Fruit fly (Drosophila melanogaster) whole organism, embryonic: ENCODE data around the gene E2f1.
A peak's percentile ranks its signal among the peaks of the same experiment; 100 is the strongest.

Experiments used
- Ada2b ChIP-seq: fragments of 200-800 bp; sonication (Bioruptor generic); IDR thresholded peaks from 2 replicates; pipeline ENCODE4 v1.3.6; 2022; ENCODE audit warnings: missing biosample characterization, missing genetic modification characterization
- Asciz ChIP-seq: fragments of 200-800 bp; sonication (Bioruptor generic); optimal IDR thresholded peaks from 2 replicates; lab custom pipeline; 2017; ENCODE audit warnings: missing biosample characterization, mild to moderate bottlenecking, missing genetic modification characterization, missing genetic modification reagents
- Atf3 ChIP-seq: fragments of 200-800 bp; sonication (Bioruptor generic); optimal IDR thresholded peaks from 3 replicates; lab custom pipeline; 2016; ENCODE audit warnings: missing biosample characterization, missing genetic modification characterization
- Bdp1 ChIP-seq: fragments of 200-800 bp; sonication (Bioruptor generic); optimal IDR thresholded peaks from 3 replicates; lab custom pipeline; 2016; ENCODE audit warnings: missing biosample characterization, missing genetic modification characterization
- CG10366 ChIP-seq: fragments of 200-800 bp; sonication (Bioruptor generic); IDR thresholded peaks from 2 replicates; pipeline ENCODE4 v1.3.6; 2022; ENCODE audit warnings: missing biosample characterization, missing genetic modification characterization
- CG10959 ChIP-seq: fragments of 200-800 bp; sonication (Bioruptor generic); IDR thresholded peaks from 2 replicates; pipeline ENCODE4 v1.3.6; 2022; ENCODE audit warnings: missing biosample characterization, missing genetic modification characterization
- CG11456 ChIP-seq: fragments of 200-800 bp; sonication (Bioruptor generic); IDR thresholded peaks from 3 replicates; pipeline ENCODE4 v1.3.6; 2022; ENCODE audit warnings: missing biosample characterization, missing genetic modification characterization
- CG11695 ChIP-seq: fragments of 200-800 bp; sonication (Bioruptor generic); IDR thresholded peaks from 3 replicates; pipeline ENCODE4 v1.3.6; 2022; ENCODE audit warnings: missing biosample characterization, missing genetic modification characterization
- CG11723 ChIP-seq: fragments of 200-800 bp; sonication (Bioruptor generic); optimal IDR thresholded peaks from 2 replicates; lab custom pipeline; 2017; ENCODE audit warnings: missing biosample characterization, mild to moderate bottlenecking, missing genetic modification characterization
- CG12155 ChIP-seq: fragments of 200-800 bp; sonication (Bioruptor generic); optimal IDR thresholded peaks from 3 replicates; lab custom pipeline; 2016; ENCODE audit warnings: missing biosample characterization, missing genetic modification characterization
- CG12659 ChIP-seq: fragments of 200-800 bp; sonication (Bioruptor generic); optimal IDR thresholded peaks from 3 replicates; lab custom pipeline; 2017; ENCODE audit warnings: mild to moderate bottlenecking, missing biosample characterization, missing genetic modification reagents, missing genetic modification characterization
- CG12942 ChIP-seq: fragments of 200-800 bp; sonication (Bioruptor generic); optimal IDR thresholded peaks from 3 replicates; lab custom pipeline; 2016; ENCODE audit warnings: missing biosample characterization, missing genetic modification characterization
- CG13123 ChIP-seq: fragments of 200-800 bp; sonication (Bioruptor generic); optimal IDR thresholded peaks from 2 replicates; lab custom pipeline; 2016; ENCODE audit warnings: missing biosample characterization, missing genetic modification characterization
- CG14965 ChIP-seq: fragments of 200-800 bp; sonication (Bioruptor generic); optimal IDR thresholded peaks from 2 replicates; lab custom pipeline; 2016; ENCODE audit warnings: missing biosample characterization, missing genetic modification characterization, borderline replicate concordance
- CG15479 ChIP-seq: fragments of 200-800 bp; sonication (Bioruptor generic); optimal IDR thresholded peaks from 3 replicates; lab custom pipeline; 2019; ENCODE audit warnings: missing biosample characterization, mild to moderate bottlenecking, missing genetic modification characterization, moderate library complexity
- CG15514 ChIP-seq: fragments of 200-800 bp; sonication (Bioruptor generic); optimal IDR thresholded peaks from 3 replicates; lab custom pipeline; 2017; ENCODE audit warnings: missing biosample characterization, missing genetic modification characterization, mild to moderate bottlenecking, moderate library complexity, missing genetic modification reagents
- CG15601 ChIP-seq: fragments of 200-800 bp; sonication (Bioruptor generic); optimal IDR thresholded peaks from 3 replicates; lab custom pipeline; 2019; ENCODE audit warnings: missing biosample characterization, mild to moderate bottlenecking, missing genetic modification characterization, moderate library complexity
- CG18476 ChIP-seq: fragments of 200-800 bp; sonication (Bioruptor generic); optimal IDR thresholded peaks from 2 replicates; lab custom pipeline; 2016; ENCODE audit warnings: missing biosample characterization, mild to moderate bottlenecking, missing genetic modification characterization
- CG3065 ChIP-seq: fragments of 200-800 bp; sonication (Bioruptor generic); optimal IDR thresholded peaks from 2 replicates; lab custom pipeline; 2016; ENCODE audit warnings: missing biosample characterization, missing genetic modification characterization
- CG31365 ChIP-seq: fragments of 200-800 bp; sonication (Bioruptor generic); optimal IDR thresholded peaks from 2 replicates; lab custom pipeline; 2018; ENCODE audit warnings: missing biosample characterization, mild to moderate bottlenecking, missing genetic modification characterization
- CG32532 ChIP-seq: fragments of 200-800 bp; sonication (Bioruptor generic); IDR thresholded peaks from 2 replicates; pipeline ENCODE4 v1.3.6; 2022; ENCODE audit warnings: missing biosample characterization, missing genetic modification characterization
- CG34224 ChIP-seq: fragments of 200-800 bp; sonication (Bioruptor generic); IDR thresholded peaks from 3 replicates; pipeline ENCODE4 v1.3.6; 2022; ENCODE audit warnings: missing biosample characterization, missing genetic modification characterization; ENCODE audit not compliant: partially characterized antibody
- CG3847 ChIP-seq: fragments of 200-800 bp; sonication (Bioruptor generic); IDR thresholded peaks from 2 replicates; pipeline ENCODE4 v1.3.6; 2022; ENCODE audit warnings: missing biosample characterization, missing genetic modification characterization
- CG6765 ChIP-seq: fragments of 200-800 bp; sonication (Bioruptor generic); optimal IDR thresholded peaks from 3 replicates; lab custom pipeline; 2017; ENCODE audit warnings: missing biosample characterization, mild to moderate bottlenecking, missing genetic modification characterization
- CG6854 ChIP-seq: fragments of 200-800 bp; sonication (Bioruptor generic); optimal IDR thresholded peaks from 3 replicates; lab custom pipeline; 2017; ENCODE audit warnings: missing biosample characterization, mild to moderate bottlenecking, missing genetic modification characterization
- CG7556 ChIP-seq: fragments of 200-800 bp; sonication (Bioruptor generic); optimal IDR thresholded peaks from 2 replicates; lab custom pipeline; 2017; ENCODE audit warnings: missing biosample characterization, mild to moderate bottlenecking, missing genetic modification characterization
- CG8281 ChIP-seq: fragments of 200-800 bp; sonication (Bioruptor generic); optimal IDR thresholded peaks from 2 replicates; lab custom pipeline; 2018; ENCODE audit warnings: missing biosample characterization, mild to moderate bottlenecking, missing genetic modification characterization, moderate library complexity
- CG8924 ChIP-seq: fragments of 200-800 bp; optimal IDR thresholded peaks from 3 replicates; lab custom pipeline; 2019; ENCODE audit warnings: missing biosample characterization, mild to moderate bottlenecking, missing genetic modification characterization, moderate library complexity
- CG9437 ChIP-seq: fragments of 200-800 bp; sonication (Bioruptor generic); optimal IDR thresholded peaks from 2 replicates; lab custom pipeline; 2018; ENCODE audit warnings: missing biosample characterization, mild to moderate bottlenecking, missing genetic modification characterization
- CoRest ChIP-seq: fragments of 200-800 bp; sonication (Bioruptor generic); optimal IDR thresholded peaks from 3 replicates; lab custom pipeline; 2018; ENCODE audit warnings: missing biosample characterization, mild to moderate bottlenecking, missing genetic modification characterization, moderate library complexity
- D19B ChIP-seq: fragments of 200-800 bp; sonication (Bioruptor generic); optimal IDR thresholded peaks from 2 replicates; lab custom pipeline; 2017; ENCODE audit warnings: missing biosample characterization, mild to moderate bottlenecking, missing genetic modification characterization
- GATAe ChIP-seq: fragments of 200-800 bp; sonication (Bioruptor generic); conservative IDR thresholded peaks from 2 replicates; pipeline ENCODE4 v1.3.6; 2022; ENCODE audit warnings: missing biosample characterization, missing genetic modification characterization
- Hand ChIP-seq: fragments of 200-800 bp; sonication (Bioruptor generic); optimal IDR thresholded peaks from 2 replicates; lab custom pipeline; 2017; ENCODE audit warnings: mild to moderate bottlenecking, missing biosample characterization, missing genetic modification reagents, missing genetic modification characterization
- Hey ChIP-seq: fragments of 200-800 bp; sonication (Bioruptor generic); optimal IDR thresholded peaks from 3 replicates; lab custom pipeline; 2018; ENCODE audit warnings: missing biosample characterization, mild to moderate bottlenecking, missing genetic modification characterization
- PHDP ChIP-seq: fragments of 200-800 bp; sonication (Bioruptor generic); optimal IDR thresholded peaks from 3 replicates; lab custom pipeline; 2018; ENCODE audit warnings: missing biosample characterization, mild to moderate bottlenecking, missing genetic modification characterization, moderate library complexity
- Poxn ChIP-seq: fragments of 200-800 bp; sonication (Bioruptor generic); IDR thresholded peaks from 2 replicates; pipeline ENCODE4 v1.3.6; 2022; ENCODE audit warnings: missing biosample characterization, missing genetic modification characterization
- Sox102F ChIP-seq: fragments of 200-800 bp; sonication (Bioruptor generic); optimal IDR thresholded peaks from 2 replicates; lab custom pipeline; 2018; ENCODE audit warnings: missing biosample characterization, mild to moderate bottlenecking, missing genetic modification characterization, moderate library complexity
- abd-A ChIP-seq: fragments of 200-800 bp; sonication (Bioruptor generic); optimal IDR thresholded peaks from 3 replicates; lab custom pipeline; 2019; ENCODE audit warnings: missing biosample characterization, mild to moderate bottlenecking, missing genetic modification characterization, moderate library complexity
- ac ChIP-seq: fragments of 200-800 bp; sonication (Bioruptor generic); optimal IDR thresholded peaks from 3 replicates; lab custom pipeline; 2017; ENCODE audit warnings: missing biosample characterization, mild to moderate bottlenecking, missing genetic modification characterization
- ap ChIP-seq: fragments of 200-800 bp; sonication (Bioruptor generic); IDR thresholded peaks from 2 replicates; pipeline ENCODE4 v1.3.6; 2022; ENCODE audit warnings: missing biosample characterization, missing genetic modification characterization
- crol ChIP-seq: fragments of 200-800 bp; sonication (Bioruptor generic); IDR thresholded peaks from 2 replicates; pipeline ENCODE4 v1.3.6; 2022; ENCODE audit warnings: missing biosample characterization, missing genetic modification characterization
- gem ChIP-seq: fragments of 200-800 bp; sonication (Bioruptor generic); optimal IDR thresholded peaks from 2 replicates; lab custom pipeline; 2019; ENCODE audit warnings: missing biosample characterization, mild to moderate bottlenecking, missing genetic modification characterization, moderate library complexity
- gsb ChIP-seq: fragments of 200-800 bp; sonication (Bioruptor generic); IDR thresholded peaks from 2 replicates; pipeline ENCODE4 v1.3.6; 2022; ENCODE audit warnings: missing biosample characterization, missing genetic modification characterization
- her ChIP-seq: fragments of 200-800 bp; sonication (Bioruptor generic); optimal IDR thresholded peaks from 2 replicates; lab custom pipeline; 2016; ENCODE audit warnings: missing biosample characterization, missing genetic modification characterization
- lab ChIP-seq: fragments of 200-800 bp; sonication (Bioruptor generic); optimal IDR thresholded peaks from 3 replicates; lab custom pipeline; 2017; ENCODE audit warnings: missing biosample characterization, missing genetic modification characterization, mild to moderate bottlenecking, moderate library complexity, missing genetic modification reagents
- mam ChIP-seq: fragments of 200-800 bp; sonication (Bioruptor generic); optimal IDR thresholded peaks from 3 replicates; lab custom pipeline; 2016; ENCODE audit warnings: missing biosample characterization, missing genetic modification characterization
- org-1 ChIP-seq: fragments of 200-800 bp; sonication (Bioruptor generic); optimal IDR thresholded peaks from 2 replicates; lab custom pipeline; 2017; ENCODE audit warnings: missing biosample characterization, missing genetic modification characterization
- scrt ChIP-seq: fragments of 200-800 bp; sonication (Bioruptor generic); optimal IDR thresholded peaks from 2 replicates; lab custom pipeline; 2018; ENCODE audit warnings: missing biosample characterization, mild to moderate bottlenecking, missing genetic modification characterization, moderate library complexity
- slou ChIP-seq: fragments of 200-800 bp; sonication (Bioruptor generic); optimal IDR thresholded peaks from 3 replicates; lab custom pipeline; 2016; ENCODE audit warnings: missing biosample characterization, missing genetic modification characterization
- vvl ChIP-seq: fragments of 200-800 bp; sonication (Bioruptor generic); IDR thresholded peaks from 2 replicates; pipeline ENCODE4 v1.3.6; 2022; ENCODE audit warnings: missing biosample characterization, missing genetic modification characterization

The E2f1 gene

dm6 chr3R:21627752-21628151 lies 32.9 kb downstream of the E2f1 start (continued):
- TF ChIP-seq CG6765 (GFP tag; lab: Kevin White, UChicago) (peak; percentile 37), CG11695 (GFP tag; lab: Robert Waterston, UW) (peak; percentile 77; the same call in 2 of the 3 replicates), scrt (GFP tag; lab: Kevin White, UChicago) (peak; percentile 60), abd-A (tag; lab: Kevin White, UChicago) (no peak), ac (no peak), Atf3 (GFP tag; lab: Kevin White, UChicago) (no peak), GATAe (GFP tag; lab: Robert Waterston, UW) (no peak), CG8281 (tag; lab: Kevin White, UChicago) (peak; percentile 18), CG3847 (GFP tag; lab: Robert Waterston, UW) (peak; percentile 50), CG31365 (no peak), CG3065 (GFP tag; lab: Kevin White, UChicago) (no peak), CG10959 (GFP tag; lab: Robert Waterston, UW) (peak; percentile 22; the same call in 1 of the 2 replicates), CoRest (peak; percentile 72), CG6854 (peak; percentile 12), CG11723 (GFP tag; lab: Kevin White, UChicago) (peak; percentile 6), Poxn (GFP tag; lab: Robert Waterston, UW) (peak; percentile 16; the same call in 1 of the 2 replicates), D19B (GFP tag; lab: Kevin White, UChicago) (peak; percentile 16), CG34224 (GFP tag; lab: Robert Waterston, UW) (no peak), PHDP (tag; lab: Kevin White, UChicago) (peak; percentile 79), org-1 (GFP tag; lab: Kevin White, UChicago) (peak; percentile 36), ap (peak; percentile 27; the same call in 1 of the 2 replicates), CG14965 (GFP tag; lab: Kevin White, UChicago) (no peak), CG8924 (tag; lab: Kevin White, UChicago) (peak; percentile 71), CG10366 (peak; percentile 59), vvl (peak; percentile 84), lab (GFP tag; lab: Kevin White, UChicago) (peak; percentile 82), CG13123 (GFP tag; lab: Kevin White, UChicago) (peak; percentile 9), CG32532 (GFP tag; lab: Robert Waterston, UW) (peak; percentile 84), CG15601 (tag; lab: Kevin White, UChicago) (peak; percentile 34), CG15479 (GFP tag; lab: Kevin White, UChicago) (no peak), CG7556 (GFP tag; lab: Kevin White, UChicago) (peak; percentile 78), gsb (GFP tag; lab: Robert Waterston, UW) (0 out of 2 replicates have a peak, but pooled peaks have one; percentile 48), Ada2b (GFP tag; lab: Robert Waterston, UW) (peak; percentile 82), CG12155 (GFP tag; lab: Kevin White, UChicago) (peak; percentile 70), Bdp1 (GFP tag; lab: Kevin White, UChicago) (peak; percentile 16), CG12659 (GFP tag; lab: Kevin White, UChicago) (peak; percentile 67), Asciz (GFP tag; lab: Kevin White, UChicago) (no peak), Hey (tag; lab: Kevin White, UChicago) (no peak), CG12942 (GFP tag; lab: Kevin White, UChicago) (peak; percentile 45), CG18476 (peak; percentile 17), crol (GFP tag; lab: Robert Waterston, UW) (peak; percentile 41; the same call in 1 of the 2 replicates), CG15514 (GFP tag; lab: Kevin White, UChicago) (peak; percentile 63), CG9437 (GFP tag; lab: Kevin White, UChicago) (peak; percentile 46), Hand (GFP tag; lab: Kevin White, UChicago) (peak; percentile 29), CG11456 (peak; percentile 77; the same call in 2 of the 3 replicates), Sox102F (GFP tag; lab: Kevin White, UChicago) (peak; percentile 67), mam (GFP tag; lab: Kevin White, UChicago) (peak; percentile 33), slou (peak; percentile 17), her (no peak), gem (tag; lab: Kevin White, UChicago) (peak; percentile 85)
